Fruit fly (Drosophila melanogaster): Measurements from ENCODE around the gene fit.

The fit gene

dm6 chr3R:21905615-21906014, 21.4 kb upstream of the fit start:
- TF ChIP-seq Myc (optimal IDR thresholded peaks at IDR 0.05) (no peak), Sin3A (optimal IDR thresholded peaks at IDR 0.05) (no peak), insv (optimal IDR thresholded peaks at IDR 0.05) (no peak), h (optimal IDR thresholded peaks at IDR 0.05) (no peak), psq (optimal IDR thresholded peaks at IDR 0.05) (no peak), ttk (optimal IDR thresholded peaks at IDR 0.05) (no peak)

dm6 chr3R:21904345-21904744, 20.1 kb upstream of the fit start:
- TF ChIP-seq Myc (optimal IDR thresholded peaks at IDR 0.05): no peak

- no peak for TF ChIP-seq Myc (optimal IDR thresholded peaks at IDR 0.05)
- TF ChIP-seq h (optimal IDR thresholded peaks at IDR 0.05): no peak
- no peak for TF ChIP-seq Sin3A (optimal IDR thresholded peaks at IDR 0.05)
- TF ChIP-seq psq (optimal IDR thresholded peaks at IDR 0.05): no peak
- TF ChIP-seq insv (optimal IDR thresholded peaks at IDR 0.05): no peak
- TF ChIP-seq ttk (optimal IDR thresholded peaks at IDR 0.05): no peak
These were observed 14.9 kb upstream of the fit start for dm6 chr3R:21899170-21899575.

- TF ChIP-seq h (optimal IDR thresholded peaks at IDR 0.05): no peak
- TF ChIP-seq Myc (optimal IDR thresholded peaks at IDR 0.05): no peak
- TF ChIP-seq insv (optimal IDR thresholded peaks at IDR 0.05): no peak
These were observed 14.5 kb upstream of the fit start for dm6 chr3R:21898758-21899157.

DNA sequence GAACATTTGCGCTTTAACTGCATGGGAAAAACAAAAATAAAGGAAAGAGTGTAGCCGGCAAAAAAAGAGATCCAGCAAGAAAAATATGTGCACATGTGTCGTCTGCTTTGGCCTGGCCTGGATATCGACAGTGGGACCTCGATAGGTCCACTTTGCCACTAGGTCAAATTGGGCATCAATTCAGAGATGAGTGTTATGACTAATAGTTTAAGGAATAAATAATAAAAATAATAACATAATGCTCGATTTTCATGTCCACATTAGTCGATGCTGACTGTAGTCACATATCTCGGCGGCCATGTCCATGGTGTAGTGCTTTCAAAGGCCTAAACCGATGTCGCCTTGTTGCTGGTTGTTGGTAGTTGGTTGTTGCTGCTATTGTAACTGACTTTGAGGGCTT, 13.3 kb upstream of the fit start:
- no peak for TF ChIP-seq h (optimal IDR thresholded peaks at IDR 0.05)
- TF ChIP-seq psq (optimal IDR thresholded peaks at IDR 0.05): no peak
- no peak for TF ChIP-seq ttk (optimal IDR thresholded peaks at IDR 0.05)
- no peak for TF ChIP-seq Sin3A (optimal IDR thresholded peaks at IDR 0.05)
- no peak for TF ChIP-seq Myc (optimal IDR thresholded peaks at IDR 0.05)
- no peak for TF ChIP-seq insv (optimal IDR thresholded peaks at IDR 0.05)

DNA sequence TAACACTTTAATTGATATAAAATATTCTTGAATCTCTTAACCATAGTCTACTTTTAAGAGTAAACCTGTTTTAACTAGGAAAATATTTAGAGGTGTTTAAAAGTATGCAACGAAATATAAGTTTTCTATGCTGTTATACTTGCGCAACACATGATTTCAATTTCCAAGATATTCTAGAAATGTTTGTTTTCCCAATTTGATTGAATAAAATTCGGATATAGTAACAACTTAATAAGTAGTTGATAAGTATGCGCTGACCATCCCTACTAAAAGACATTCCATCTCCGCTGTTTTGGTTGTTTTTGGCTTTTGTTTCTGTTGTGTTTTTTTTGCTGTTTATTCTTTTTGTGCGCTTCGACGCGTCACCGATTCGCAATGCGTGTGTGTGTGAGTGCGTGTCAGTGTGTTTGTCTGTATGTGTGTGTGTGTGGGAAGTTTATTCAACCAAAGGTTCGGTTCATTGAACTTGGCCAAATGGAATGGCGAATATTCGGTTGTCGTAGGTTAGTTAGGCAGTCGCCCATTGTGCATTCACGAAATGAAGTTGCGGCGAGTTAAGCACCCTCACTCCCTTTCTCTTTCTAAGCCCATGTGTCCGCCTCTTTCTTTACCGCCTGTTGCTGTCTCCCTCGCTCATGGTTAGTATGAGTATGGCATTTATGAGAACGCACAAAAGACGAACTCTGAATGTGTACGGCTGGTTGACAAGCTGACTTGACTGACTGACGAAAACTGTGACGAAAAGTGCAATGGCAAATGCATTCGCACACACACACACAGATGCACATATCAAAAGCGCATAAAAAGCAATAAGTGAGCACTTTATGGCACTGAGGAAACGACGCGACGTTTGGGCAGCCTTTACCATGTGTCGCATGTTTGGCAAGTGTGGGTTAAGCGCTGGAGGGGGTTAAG, 12.0 kb upstream of the fit start:
- TF ChIP-seq Sin3A (optimal IDR thresholded peaks at IDR 0.05): no peak
- TF ChIP-seq ttk (optimal IDR thresholded peaks at IDR 0.05): no peak
- no peak for TF ChIP-seq h (optimal IDR thresholded peaks at IDR 0.05)
- TF ChIP-seq insv (optimal IDR thresholded peaks at IDR 0.05): no peak
- TF ChIP-seq Myc (optimal IDR thresholded peaks at IDR 0.05): no peak

DNA sequence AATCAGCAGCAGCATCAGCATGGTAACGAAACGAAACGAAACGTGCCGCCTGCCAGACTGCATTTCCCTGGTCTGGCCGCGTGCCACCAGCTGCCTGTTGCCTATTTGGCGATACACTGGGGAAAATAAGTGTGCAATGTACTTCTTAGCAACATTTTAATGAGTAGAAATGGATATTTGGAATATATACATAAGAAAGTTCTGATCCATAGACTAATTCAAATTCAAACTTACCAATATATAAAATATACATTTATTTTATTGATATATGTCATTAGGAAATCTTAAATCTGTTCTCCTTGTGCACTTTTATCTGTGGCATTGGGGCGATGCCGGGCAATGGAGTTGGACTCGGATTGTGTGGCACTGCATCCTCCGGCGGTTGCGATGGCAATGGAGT, 9.7 kb upstream of the fit start:
- no peak for TF ChIP-seq psq (optimal IDR thresholded peaks at IDR 0.05)
- no peak for TF ChIP-seq insv (optimal IDR thresholded peaks at IDR 0.05)

dm6 chr3R:21892450-21892849, 8.2 kb upstream of the fit start:
- TF ChIP-seq insv (optimal IDR thresholded peaks at IDR 0.05) (no peak), ttk (optimal IDR thresholded peaks at IDR 0.05) (no peak), psq (optimal IDR thresholded peaks at IDR 0.05) (no peak), h (optimal IDR thresholded peaks at IDR 0.05) (no peak), Sin3A (optimal IDR thresholded peaks at IDR 0.05) (no peak), Myc (optimal IDR thresholded peaks at IDR 0.05) (no peak)

DNA sequence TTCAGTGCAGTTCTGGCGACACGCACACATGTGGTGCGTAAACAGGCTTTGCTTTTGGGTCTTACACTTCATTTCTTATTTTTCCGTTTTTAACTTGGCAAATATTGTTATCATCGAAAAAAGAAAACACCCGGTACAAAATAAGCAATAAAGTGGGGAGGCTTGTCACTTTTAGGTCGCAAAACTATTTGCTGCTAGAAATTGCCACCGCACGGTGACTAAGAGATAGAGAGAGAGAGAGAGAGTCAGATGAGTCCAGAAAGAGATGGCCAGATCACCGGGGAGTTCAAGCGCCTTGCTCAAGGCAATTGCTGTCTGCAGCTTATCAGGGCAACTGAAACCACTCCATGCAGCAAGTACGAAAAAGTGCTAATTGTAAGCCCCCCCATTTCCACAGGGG, 6.5 kb upstream of the fit start:
- TF ChIP-seq ttk (optimal IDR thresholded peaks at IDR 0.05) (no peak), h (optimal IDR thresholded peaks at IDR 0.05) (no peak), Sin3A (optimal IDR thresholded peaks at IDR 0.05) (no peak), psq (optimal IDR thresholded peaks at IDR 0.05) (no peak)

- TF ChIP-seq ttk (optimal IDR thresholded peaks at IDR 0.05) (no peak), psq (optimal IDR thresholded peaks at IDR 0.05) (no peak), insv (optimal IDR thresholded peaks at IDR 0.05) (no peak), Myc (optimal IDR thresholded peaks at IDR 0.05) (no peak), h (optimal IDR thresholded peaks at IDR 0.05) (no peak), Sin3A (optimal IDR thresholded peaks at IDR 0.05) (no peak)
These were observed 5.7 kb upstream of the fit start for dm6 chr3R:21889945-21890344.

dm6 chr3R:21888696-21889602, 4.7 kb upstream of the fit start, which contains the start of gene CG43844:
Gene CG43844, plus strand, starts transcription at chr3R:21889539.
- no peak for TF ChIP-seq psq (optimal IDR thresholded peaks at IDR 0.05)
- TF ChIP-seq ttk (optimal IDR thresholded peaks at IDR 0.05): no peak
- TF ChIP-seq Myc (optimal IDR thresholded peaks at IDR 0.05): no peak
- TF ChIP-seq Sin3A (optimal IDR thresholded peaks at IDR 0.05): no peak
- TF ChIP-seq insv (optimal IDR thresholded peaks at IDR 0.05): no peak
- TF ChIP-seq h (optimal IDR thresholded peaks at IDR 0.05): no peak

DNA sequence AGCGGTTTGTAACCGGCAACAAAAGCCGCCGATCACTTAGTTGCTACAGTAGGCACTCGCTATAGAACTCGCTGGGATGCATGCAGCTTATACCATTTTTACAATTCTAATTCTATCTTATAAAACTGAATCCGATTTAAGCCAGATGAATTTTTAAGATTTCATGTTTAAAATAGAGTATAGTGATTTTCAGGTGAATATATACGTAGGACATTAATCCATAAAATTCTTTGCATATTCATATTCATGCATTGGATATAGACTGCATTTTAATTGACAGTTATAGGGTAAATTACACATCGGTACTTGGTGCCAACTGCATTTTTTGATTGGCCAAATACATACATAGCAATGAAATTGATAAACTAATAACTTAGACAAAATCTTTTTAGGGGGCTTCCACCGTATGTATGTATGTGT, 3.3 kb upstream of the fit start:
- TF ChIP-seq h (optimal IDR thresholded peaks at IDR 0.05) (no peak), ttk (optimal IDR thresholded peaks at IDR 0.05) (no peak), Sin3A (optimal IDR thresholded peaks at IDR 0.05) (no peak), Myc (optimal IDR thresholded peaks at IDR 0.05) (no peak), insv (optimal IDR thresholded peaks at IDR 0.05) (no peak), psq (optimal IDR thresholded peaks at IDR 0.05) (no peak)

Data from Kc167 (cell line).